Worm (Caenorhabditis elegans) whole organism, midembryonic: Measurements from ENCODE around the gene srr-2.

ENCODE experiments used
- T22C8.4 ChIP-seq: fragments of 200-800 bp; sonication (Bioruptor generic); IDR thresholded peaks from 2 replicates; pipeline ENCODE4 v1.3.6; 2022; ENCODE audit warnings: missing genetic modification characterization, missing compliant biosample characterization
- cog-1 ChIP-seq: sonication (generic microtip); optimal IDR thresholded peaks from 2 replicates; lab custom pipeline; 2016; ENCODE audit warnings: missing genetic modification characterization, missing compliant biosample characterization
- flt-1 ChIP-seq: fragments of 200-800 bp; sonication (Bioruptor generic); IDR thresholded peaks from 2 replicates; pipeline ENCODE4 v1.3.6; 2022; ENCODE audit warnings: missing genetic modification characterization, missing compliant biosample characterization
- klf-2 ChIP-seq: fragments of 200-800 bp; sonication (Bioruptor generic); conservative IDR thresholded peaks from 2 replicates; pipeline ENCODE4 v1.3.6; 2022; ENCODE audit warnings: missing genetic modification reagents, missing genetic modification characterization, missing compliant biosample characterization
- med-1 ChIP-seq: sonication (generic microtip); optimal IDR thresholded peaks from 2 replicates; lab custom pipeline; 2017; ENCODE audit warnings: missing genetic modification characterization, mild to moderate bottlenecking, missing compliant biosample characterization, antibody characterized with exemption, missing genetic modification reagents; ENCODE audit not compliant: insufficient read depth
- ref-1 ChIP-seq: fragments of 200-800 bp; sonication (Bioruptor generic); conservative IDR thresholded peaks from 2 replicates; pipeline ENCODE4 v1.3.6; 2022; ENCODE audit warnings: missing genetic modification reagents, missing genetic modification characterization, missing compliant biosample characterization
- tab-1 ChIP-seq: fragments of 200-800 bp; sonication (Bioruptor generic); IDR thresholded peaks from 2 replicates; pipeline ENCODE4 v1.3.6; 2022; ENCODE audit warnings: missing genetic modification characterization, missing compliant biosample characterization
- ztf-23 ChIP-seq: fragments of 200-800 bp; sonication (Bioruptor generic); IDR thresholded peaks from 2 replicates; pipeline ENCODE4 v1.3.6; 2022; ENCODE audit warnings: missing genetic modification reagents, missing genetic modification characterization, missing compliant biosample characterization
- ztf-29 ChIP-seq: fragments of 200-800 bp; sonication (Bioruptor generic); IDR thresholded peaks from 2 replicates; pipeline ENCODE4 v1.3.6; 2022; ENCODE audit warnings: missing genetic modification reagents, missing genetic modification characterization, missing compliant biosample characterization

The srr-2 gene

DNA sequence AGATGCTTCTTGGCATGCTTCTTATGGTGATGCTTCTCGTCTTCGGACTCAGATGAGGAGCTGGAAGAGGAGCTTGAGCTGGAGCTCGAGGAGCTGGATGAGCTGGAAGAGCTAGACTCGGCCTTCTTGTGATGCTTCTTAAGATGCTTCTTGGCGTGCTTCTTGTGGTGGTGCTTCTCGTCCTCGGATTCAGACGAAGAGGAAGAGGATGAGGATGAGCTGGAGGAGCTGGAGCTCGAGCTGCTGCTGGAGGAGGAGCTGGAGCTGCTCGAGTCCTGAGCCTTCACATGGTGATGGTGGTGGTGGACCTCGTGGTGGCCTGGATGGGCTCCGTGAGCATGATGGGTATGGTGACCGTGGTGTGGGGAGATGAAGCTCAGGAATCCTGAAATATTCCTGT, 14.2 kb downstream of the srr-2 start:
- TF ChIP-seq ztf-29 (GFP tag; lab: Robert Waterston, UW) = no peak
- no peak for TF ChIP-seq tab-1
- no peak for TF ChIP-seq cog-1
- TF ChIP-seq ref-1 = no peak
- no peak for TF ChIP-seq T22C8.4 (GFP tag; lab: Robert Waterston, UW)
- no peak for TF ChIP-seq flt-1
- no peak for TF ChIP-seq ztf-23 (GFP tag; lab: Robert Waterston, UW)
- TF ChIP-seq med-1 (GFP tag; lab: Kevin White, UChicago) = no peak

- no peak for TF ChIP-seq ztf-29 (GFP tag; lab: Robert Waterston, UW)
- TF ChIP-seq tab-1 = no peak
- TF ChIP-seq T22C8.4 (GFP tag; lab: Robert Waterston, UW) = no peak
- no peak for TF ChIP-seq med-1 (GFP tag; lab: Kevin White, UChicago)
- no peak for TF ChIP-seq klf-2 (GFP tag; lab: Robert Waterston, UW)
- TF ChIP-seq cog-1 = no peak
- no peak for TF ChIP-seq flt-1
- TF ChIP-seq ref-1 = no peak
- no peak for TF ChIP-seq ztf-23 (GFP tag; lab: Robert Waterston, UW)
Measured at ce11 chrV:19201190-19201589, 15.8 kb downstream of the srr-2 start.

DNA sequence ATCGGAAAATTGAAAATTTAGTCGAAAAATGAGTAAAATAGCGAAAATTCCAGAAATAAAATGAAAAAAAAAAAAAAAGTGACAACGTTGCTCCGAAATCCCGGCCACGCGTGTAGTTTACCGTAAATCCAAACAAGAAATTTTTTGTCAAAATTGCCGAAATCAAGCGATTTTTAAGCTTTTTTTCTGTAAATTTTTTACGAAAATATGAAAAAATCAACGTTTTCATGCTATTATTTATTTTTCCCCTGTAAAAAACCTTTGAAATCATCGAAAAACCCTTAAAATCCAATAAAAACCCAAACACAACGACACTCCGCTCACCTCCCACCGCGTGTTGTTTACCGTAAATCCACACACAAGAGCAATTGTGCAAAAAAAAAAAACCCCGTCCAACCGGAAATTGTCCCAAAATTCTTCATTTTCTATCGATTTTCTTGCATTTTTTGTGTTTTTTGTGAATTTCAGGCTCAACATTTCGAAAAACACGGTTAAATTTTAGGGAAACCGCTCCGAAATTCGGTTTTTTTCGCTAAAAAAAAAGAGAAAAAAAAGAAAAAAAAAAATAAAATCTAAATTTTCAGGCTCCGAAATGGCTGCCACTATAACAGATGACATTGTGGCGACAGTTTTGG, 26.9 kb downstream of the srr-2 start, which contains the start of the genes Y39B6A.3 and pph-5:
Gene Y39B6A.3, minus strand, starts transcription at position 51 of the 635 bp plus-strand sequence.
Gene pph-5, plus strand, starts transcription at position 585 of the 635 bp plus-strand sequence.
- TF ChIP-seq klf-2 (GFP tag; lab: Robert Waterston, UW) (no peak), med-1 (GFP tag; lab: Kevin White, UChicago) (no peak), cog-1 (no peak), ztf-29 (GFP tag; lab: Robert Waterston, UW) (no peak), tab-1 (no peak), ref-1 (no peak), ztf-23 (GFP tag; lab: Robert Waterston, UW) (no peak), T22C8.4 (GFP tag; lab: Robert Waterston, UW) (no peak), flt-1 (no peak)

ce11 chrV:19181684-19182083, 35.3 kb downstream of the srr-2 start:
- no peak for TF ChIP-seq flt-1

- no peak for TF ChIP-seq ref-1
- no peak for TF ChIP-seq tab-1
- TF ChIP-seq ztf-23 (GFP tag; lab: Robert Waterston, UW) = no peak
- no peak for TF ChIP-seq klf-2 (GFP tag; lab: Robert Waterston, UW)
- no peak for TF ChIP-seq ztf-29 (GFP tag; lab: Robert Waterston, UW)
- TF ChIP-seq T22C8.4 (GFP tag; lab: Robert Waterston, UW) = no peak
- no peak for TF ChIP-seq cog-1
- no peak for TF ChIP-seq med-1 (GFP tag; lab: Kevin White, UChicago)
Measured at ce11 chrV:19178896-19179295, 38.1 kb downstream of the srr-2 start.

- TF ChIP-seq med-1 (GFP tag; lab: Kevin White, UChicago) (no peak), tab-1 (no peak)
Measured at ce11 chrV:19177804-19178203, 39.2 kb downstream of the srr-2 start.

ce11 chrV:19177070-19177469, 39.9 kb downstream of the srr-2 start:
- no peak for TF ChIP-seq tab-1
- no peak for TF ChIP-seq T22C8.4 (GFP tag; lab: Robert Waterston, UW)
- TF ChIP-seq ztf-23 (GFP tag; lab: Robert Waterston, UW) = no peak
- no peak for TF ChIP-seq ztf-29 (GFP tag; lab: Robert Waterston, UW)
- no peak for TF ChIP-seq cog-1
- no peak for TF ChIP-seq klf-2 (GFP tag; lab: Robert Waterston, UW)
- TF ChIP-seq med-1 (GFP tag; lab: Kevin White, UChicago) = no peak
- TF ChIP-seq ref-1 = no peak
- no peak for TF ChIP-seq flt-1

DNA sequence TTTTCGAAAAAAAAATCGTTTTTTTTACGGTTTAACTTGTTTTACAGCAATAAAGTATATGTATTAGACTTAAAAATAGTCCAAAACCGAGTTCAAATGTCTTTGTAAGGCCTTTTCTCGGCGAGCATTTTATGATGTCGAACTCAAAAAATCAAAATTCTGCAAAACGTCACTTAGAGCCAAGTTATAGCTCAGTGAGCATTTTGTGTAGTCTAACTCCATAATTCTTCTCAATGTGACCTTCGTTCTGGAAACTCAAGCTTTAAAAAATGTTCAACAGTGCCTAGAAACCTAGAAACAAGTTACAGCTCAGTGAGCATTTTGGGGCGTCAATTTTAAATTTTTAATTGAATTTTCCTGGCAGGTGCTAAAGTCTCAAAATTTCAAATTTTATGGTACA, 41.3 kb downstream of the srr-2 start:
- TF ChIP-seq flt-1 (no peak), cog-1 (no peak), klf-2 (GFP tag; lab: Robert Waterston, UW) (no peak), ref-1 (no peak), T22C8.4 (GFP tag; lab: Robert Waterston, UW) (no peak), tab-1 (no peak), ztf-23 (GFP tag; lab: Robert Waterston, UW) (no peak)

- no peak for TF ChIP-seq med-1 (GFP tag; lab: Kevin White, UChicago)
- no peak for TF ChIP-seq T22C8.4 (GFP tag; lab: Robert Waterston, UW)
- no peak for TF ChIP-seq ztf-29 (GFP tag; lab: Robert Waterston, UW)
- no peak for TF ChIP-seq flt-1
- TF ChIP-seq ztf-23 (GFP tag; lab: Robert Waterston, UW) = no peak
- no peak for TF ChIP-seq tab-1
- no peak for TF ChIP-seq cog-1
- no peak for TF ChIP-seq ref-1
- TF ChIP-seq klf-2 (GFP tag; lab: Robert Waterston, UW) = no peak
Measured at ce11 chrV:19174626-19175025, 42.4 kb downstream of the srr-2 start, which contains the start of gene hot-2. Gene hot-2 (plus strand): TSS chrV:19174759.
